Fruit fly (Drosophila melanogaster) whole organism, wandering third instar larva: ENCODE data around the gene Snr1.

Source experiments
- CG32264 ChIP-seq: fragments of 200-800 bp; sonication (Bioruptor generic); optimal IDR thresholded peaks from 2 replicates; lab custom pipeline; 2016; ENCODE audit warnings: missing biosample characterization, missing genetic modification characterization
- HLH106 ChIP-seq: fragments of 200-800 bp; optimal IDR thresholded peaks from 3 replicates; lab custom pipeline; 2019; ENCODE audit warnings: missing biosample characterization, mild to moderate bottlenecking, missing genetic modification characterization, moderate library complexity
- Hnf4 ChIP-seq: fragments of 200-800 bp; sonication (Bioruptor generic); optimal IDR thresholded peaks from 2 replicates; lab custom pipeline; 2016; ENCODE audit warnings: missing biosample characterization, mild to moderate bottlenecking, missing genetic modification characterization
- Hr78 ChIP-seq: fragments of >200 bp; optimal IDR thresholded peaks from 2 replicates; lab custom pipeline; 2017; ENCODE audit warnings: missing biosample characterization, missing genetic modification characterization
- Jra ChIP-seq: sonication (Bioruptor generic); optimal IDR thresholded peaks from 2 replicates; lab custom pipeline; 2016; ENCODE audit warnings: missing biosample characterization, missing genetic modification characterization
- N ChIP-seq: fragments of >200 bp; optimal IDR thresholded peaks from 2 replicates; lab custom pipeline; 2018; ENCODE audit warnings: missing biosample characterization, missing external identifiers, missing genetic modification characterization
- OdsH ChIP-seq: fragments of 200-800 bp; sonication (Bioruptor generic); optimal IDR thresholded peaks from 2 replicates; lab custom pipeline; 2016; ENCODE audit warnings: missing biosample characterization, mild to moderate bottlenecking, missing genetic modification characterization
- dsf ChIP-seq: sonication (Bioruptor generic); optimal IDR thresholded peaks from 2 replicates; lab custom pipeline; 2016; ENCODE audit warnings: missing biosample characterization, missing genetic modification characterization, borderline replicate concordance
- fru ChIP-seq: fragments of 200-800 bp; sonication (Bioruptor generic); optimal IDR thresholded peaks from 3 replicates; lab custom pipeline; 2016; ENCODE audit warnings: missing biosample characterization, mild to moderate bottlenecking, missing genetic modification characterization
- jim ChIP-seq: fragments of 175-275, 200-325 bp; sonication (Bioruptor generic); optimal IDR thresholded peaks from 2 replicates; lab custom pipeline; 2016; ENCODE audit warnings: missing biosample characterization, mild to moderate bottlenecking, missing genetic modification characterization
- lola ChIP-seq: fragments of >200 bp; optimal IDR thresholded peaks from 2 replicates; lab custom pipeline; 2017; ENCODE audit warnings: missing biosample characterization, missing genetic modification characterization
- pan ChIP-seq: fragments of >200 bp; optimal IDR thresholded peaks from 2 replicates; lab custom pipeline; 2017
- psq ChIP-seq: fragments of 200-800 bp; sonication (Bioruptor generic); optimal IDR thresholded peaks from 3 replicates; lab custom pipeline; 2017; ENCODE audit warnings: missing biosample characterization, mild to moderate bottlenecking, missing genetic modification characterization, moderate library complexity

DNA sequence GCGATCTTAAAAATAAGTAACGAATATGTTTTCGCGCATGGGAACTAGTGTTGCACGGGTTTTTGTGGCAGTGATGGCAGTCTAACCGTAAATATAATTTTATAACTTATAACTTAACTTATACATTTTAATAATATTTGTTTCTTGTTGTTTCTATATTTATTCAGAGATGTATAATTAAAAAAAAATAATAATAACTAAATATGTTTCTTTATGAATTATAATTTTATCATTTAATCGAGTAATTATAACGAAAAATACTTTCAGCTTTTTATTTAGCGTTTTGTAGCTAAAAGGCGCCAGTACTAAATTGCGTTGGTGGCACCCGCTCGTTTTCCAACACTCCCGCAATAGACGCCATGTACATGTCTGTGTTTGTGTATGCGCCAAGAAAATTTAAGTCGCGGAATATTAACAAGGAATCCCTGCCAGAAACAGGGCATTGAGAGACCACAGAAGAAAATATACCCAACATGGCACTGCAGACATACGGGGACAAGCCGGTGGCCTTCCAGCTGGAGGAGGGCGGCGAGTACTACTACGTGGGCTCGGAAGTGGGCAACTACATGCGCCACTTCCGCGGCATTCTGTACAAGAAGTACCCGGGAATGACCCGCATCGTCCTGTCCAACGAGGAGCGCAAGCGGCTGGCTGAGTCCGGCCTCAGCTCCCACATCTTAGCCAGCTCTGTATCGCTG, at the start of gene Snr1, which contains the start of gene mRpL44:
- TF ChIP-seq lola (GFP tag; lab: Kevin White, UChicago) (no peak), psq (peak; percentile 55), Hnf4 (GFP tag; lab: Kevin White, UChicago) (no peak), dsf (GFP tag; lab: Kevin White, UChicago) (no peak), OdsH (GFP tag; lab: Kevin White, UChicago) (peak; percentile 48), Hr78 (GFP tag; lab: Kevin White, UChicago) (no peak), fru (GFP tag; lab: Kevin White, UChicago) (no peak), Jra (GFP tag; lab: Kevin White, UChicago) (no peak), pan (lab: Kevin White, UChicago) (no peak), N (GFP tag; lab: Kevin White, UChicago) (no peak), HLH106 (peak; percentile 74), CG32264 (GFP tag; lab: Kevin White, UChicago) (no peak), jim (GFP tag; lab: Kevin White, UChicago) (no peak)
